Worm (Caenorhabditis elegans): ENCODE results near the gene lin-29.

- TF ChIP-seq ztf-11 (tag; optimal IDR thresholded peaks at IDR 0.05) (no peak), ces-1 (GFP tag; optimal IDR thresholded peaks at IDR 0.05) (no peak), elt-1 (tag; optimal IDR thresholded peaks at IDR 0.05; ENCODE audit: borderline replicate concordance, insufficient read depth) (no peak), pha-4 (tag; optimal IDR thresholded peaks at IDR 0.05) (no peak)
Observed at ce11 chrII:11887724-11888123, 47.4 kb downstream of the lin-29 start.
